Worm (Caenorhabditis elegans) whole organism, young adult: ENCODE data around the gene srlf-16.

Source experiments
- D2030.7 ChIP-seq: fragments of 200-800 bp; sonication (Bioruptor generic); IDR thresholded peaks from 2 replicates; pipeline ENCODE4 v1.3.6; 2022; ENCODE audit warnings: missing genetic modification reagents, missing genetic modification characterization, missing compliant biosample characterization
- F10E7.11 ChIP-seq: sonication (generic microtip); optimal IDR thresholded peaks from 2 replicates; lab custom pipeline; 2017; ENCODE audit warnings: mild to moderate bottlenecking, missing genetic modification characterization, moderate library complexity, missing compliant biosample characterization
- F23B12.7 ChIP-seq: sonication (generic microtip); optimal IDR thresholded peaks from 2 replicates; lab custom pipeline; 2017; ENCODE audit warnings: missing genetic modification characterization, mild to moderate bottlenecking, missing compliant biosample characterization, antibody characterized with exemption, moderate library complexity; ENCODE audit not compliant: insufficient read depth
- F49E8.2 ChIP-seq: sonication (generic microtip); optimal IDR thresholded peaks from 3 replicates; lab custom pipeline; 2017; ENCODE audit warnings: missing genetic modification characterization, mild to moderate bottlenecking, missing compliant biosample characterization, antibody characterized with exemption, moderate library complexity; ENCODE audit not compliant: insufficient read depth
- F52B5.7 ChIP-seq: sonication (generic microtip); optimal IDR thresholded peaks from 2 replicates; lab custom pipeline; 2016; ENCODE audit warnings: mild to moderate bottlenecking, missing genetic modification characterization, missing compliant biosample characterization
- F57A8.1 ChIP-seq: fragments of 200-800 bp; sonication (Bioruptor generic); optimal IDR thresholded peaks from 2 replicates; lab custom pipeline; 2018; ENCODE audit warnings: mild to moderate bottlenecking, missing genetic modification characterization, moderate library complexity, missing compliant biosample characterization
- K11D2.4 ChIP-seq: fragments of 200-800 bp; sonication (Bioruptor generic); IDR thresholded peaks from 2 replicates; pipeline ENCODE4 v1.3.6; 2022; ENCODE audit warnings: missing genetic modification reagents, missing genetic modification characterization, missing compliant biosample characterization
- Y53F4B.3 ChIP-seq: fragments of 200-800 bp; sonication (Bioruptor generic); IDR thresholded peaks from 2 replicates; pipeline ENCODE4 v1.3.6; 2022; ENCODE audit warnings: missing genetic modification reagents, missing genetic modification characterization, missing compliant biosample characterization
- ama-1 ChIP-seq, 3 experiments: fragments of 150-350 bp in 1 of 3; sonication (generic microtip) in 2 of 3; optimal IDR thresholded peaks; 2 replicates each; lab custom pipeline; 2014 to 2018; ENCODE audit warnings: missing biosample characterization in 2 of 3, missing genetic modification characterization in 2 of 3, missing genetic modification reagents in 2 of 3
- attf-6 ChIP-seq: fragments of 200-800 bp; sonication (Bioruptor generic); IDR thresholded peaks from 2 replicates; pipeline ENCODE4 v1.3.6; 2022; ENCODE audit warnings: missing genetic modification reagents, missing genetic modification characterization, missing compliant biosample characterization
- cebp-1 ChIP-seq, 2 experiments: fragments of 200-800 bp in 1 of 2; sonication (Bioruptor generic) in 1 of 2; sonication (generic microtip) in 1 of 2; IDR thresholded peaks in 1 of 2; optimal IDR thresholded peaks in 1 of 2; 2 replicates each; pipeline versions ENCODE4 v1.3.6 to Lab custom; 2017 to 2022; ENCODE audit warnings: missing compliant biosample characterization in 2 of 2, missing genetic modification characterization in 2 of 2, mild to moderate bottlenecking in 1 of 2, missing genetic modification reagents in 1 of 2, moderate library complexity in 1 of 2
- ceh-79 ChIP-seq: sonication (generic microtip); optimal IDR thresholded peaks from 2 replicates; lab custom pipeline; 2017; ENCODE audit warnings: mild to moderate bottlenecking, missing genetic modification characterization, missing compliant biosample characterization
- ceh-91 ChIP-seq: fragments of 200-800 bp; sonication (Bioruptor generic); IDR thresholded peaks from 2 replicates; pipeline ENCODE4 v1.3.6; 2022; ENCODE audit warnings: missing genetic modification reagents, missing genetic modification characterization, missing compliant biosample characterization
- die-1 ChIP-seq: sonication (generic microtip); optimal IDR thresholded peaks from 2 replicates; lab custom pipeline; 2016; ENCODE audit warnings: missing genotype, mild to moderate bottlenecking, missing genetic modification characterization, missing compliant biosample characterization
- dox-1 ChIP-seq: fragments of 200-800 bp; sonication (Bioruptor generic); IDR thresholded peaks from 2 replicates; pipeline ENCODE4 v1.3.6; 2022; ENCODE audit warnings: missing genetic modification reagents, missing genetic modification characterization, missing compliant biosample characterization
- efl-1 ChIP-seq: fragments of 150-350 bp; optimal IDR thresholded peaks from 2 replicates; lab custom pipeline; 2014; ENCODE audit warnings: missing biosample characterization, missing genetic modification reagents, missing genetic modification characterization
- fkh-3 ChIP-seq: sonication (generic microtip); optimal IDR thresholded peaks from 2 replicates; lab custom pipeline; 2016; ENCODE audit warnings: mild to moderate bottlenecking, missing genetic modification characterization, missing compliant biosample characterization
- gei-17 ChIP-seq: fragments of 200-800 bp; sonication (Bioruptor generic); optimal IDR thresholded peaks from 2 replicates; lab custom pipeline; 2018; ENCODE audit warnings: mild to moderate bottlenecking, missing genetic modification characterization, missing compliant biosample characterization
- hrde-1 ChIP-seq: sonication (generic microtip); optimal IDR thresholded peaks from 2 replicates; lab custom pipeline; 2016; ENCODE audit warnings: missing genetic modification characterization, mild to moderate bottlenecking, missing compliant biosample characterization, moderate library complexity, missing genotype, missing genetic modification reagents, borderline replicate concordance
- let-526 ChIP-seq: fragments of 200-800 bp; sonication (Bioruptor generic); IDR thresholded peaks from 2 replicates; pipeline ENCODE4 v1.3.6; 2022; ENCODE audit warnings: missing genetic modification reagents, missing genetic modification characterization, missing compliant biosample characterization
- let-607 ChIP-seq, 2 experiments: fragments of 200-800 bp in 1 of 2; sonication (Bioruptor generic) in 1 of 2; sonication (generic microtip) in 1 of 2; optimal IDR thresholded peaks; 2 replicates each; lab custom pipeline; 2016 to 2018; ENCODE audit warnings: mild to moderate bottlenecking in 2 of 2, missing compliant biosample characterization in 2 of 2, missing genetic modification characterization in 2 of 2, moderate library complexity in 2 of 2, missing genotype in 1 of 2
- lin-35 ChIP-seq, 3 experiments: fragments of 150-350 bp in 2 of 3; sonication (generic microtip) in 1 of 3; optimal IDR thresholded peaks; 2 replicates each; lab custom pipeline; 2014 to 2018; ENCODE audit warnings: missing biosample characterization in 3 of 3, missing genetic modification characterization in 3 of 3, missing genetic modification reagents in 3 of 3
- lir-1 ChIP-seq: fragments of 200-800 bp; sonication (Bioruptor generic); conservative IDR thresholded peaks from 2 replicates; pipeline ENCODE4 v1.3.6; 2022; ENCODE audit warnings: missing genetic modification reagents, missing genetic modification characterization, missing compliant biosample characterization
- lsl-1 ChIP-seq: fragments of 200-800 bp; sonication (Bioruptor generic); optimal IDR thresholded peaks from 2 replicates; lab custom pipeline; 2018; ENCODE audit warnings: mild to moderate bottlenecking, missing genetic modification characterization, moderate library complexity, missing compliant biosample characterization
- nfya-1 ChIP-seq: sonication (generic microtip); optimal IDR thresholded peaks from 2 replicates; lab custom pipeline; 2017; ENCODE audit warnings: antibody characterized with exemption, missing compliant biosample characterization, missing genetic modification characterization, borderline replicate concordance; ENCODE audit not compliant: insufficient read depth
- nfya-2 ChIP-seq: fragments of 200-800 bp; sonication (Bioruptor generic); IDR thresholded peaks from 2 replicates; pipeline ENCODE4 v1.3.6; 2022; ENCODE audit warnings: missing genetic modification reagents, missing genetic modification characterization, missing compliant biosample characterization
- nfyb-1 ChIP-seq: fragments of 200-800 bp; sonication (Bioruptor generic); IDR thresholded peaks from 2 replicates; pipeline ENCODE4 v1.3.6; 2022; ENCODE audit warnings: missing genetic modification reagents, missing genetic modification characterization, missing compliant biosample characterization
- nhr-179 ChIP-seq: sonication (generic microtip); optimal IDR thresholded peaks from 2 replicates; lab custom pipeline; 2016; ENCODE audit warnings: mild to moderate bottlenecking, missing genetic modification characterization, missing compliant biosample characterization
- pha-4 ChIP-seq: fragments of 150-350 bp; sonication (generic microtip); optimal IDR thresholded peaks from 2 replicates; lab custom pipeline; 2014; ENCODE audit warnings: missing biosample characterization, missing genetic modification reagents, missing genetic modification characterization
- rec-8 ChIP-seq, 2 experiments: sonication (generic microtip); optimal IDR thresholded peaks; 2 replicates each; lab custom pipeline; 2016; ENCODE audit warnings: mild to moderate bottlenecking in 2 of 2, missing genetic modification characterization in 2 of 2, missing genetic modification reagents in 2 of 2, missing genotype in 2 of 2, missing biosample characterization in 1 of 2, missing compliant biosample characterization in 1 of 2, moderate library complexity in 1 of 2
- rpc-1 ChIP-seq, 2 experiments: fragments of 150-350 bp in 1 of 2; sonication (generic microtip) in 1 of 2; optimal IDR thresholded peaks; 2 replicates each; lab custom pipeline; 2014 to 2018; ENCODE audit warnings: missing biosample characterization in 1 of 2, missing genetic modification characterization in 1 of 2, missing genetic modification reagents in 1 of 2, missing genotype in 1 of 2
- sptf-2 ChIP-seq: fragments of 200-800 bp; sonication (Bioruptor generic); optimal IDR thresholded peaks from 2 replicates; lab custom pipeline; 2018; ENCODE audit warnings: mild to moderate bottlenecking, missing genetic modification characterization, missing compliant biosample characterization
- tbx-9 ChIP-seq: sonication (generic microtip); optimal IDR thresholded peaks from 2 replicates; lab custom pipeline; 2016; ENCODE audit warnings: borderline replicate concordance, missing genetic modification characterization, inconsistent platforms, missing compliant biosample characterization
- xnd-1 ChIP-seq: sonication (generic microtip); optimal IDR thresholded peaks from 2 replicates; lab custom pipeline; 2016; ENCODE audit warnings: missing genotype, missing genetic modification reagents, missing genetic modification characterization, missing compliant biosample characterization
- zfh-2 ChIP-seq: fragments of 200-800 bp; sonication (Bioruptor generic); conservative IDR thresholded peaks from 2 replicates; pipeline ENCODE4 v1.3.6; 2022; ENCODE audit warnings: missing genetic modification reagents, missing genetic modification characterization, missing compliant biosample characterization
- ztf-6 ChIP-seq: fragments of 200-800 bp; sonication (Bioruptor generic); IDR thresholded peaks from 2 replicates; pipeline ENCODE4 v1.3.6; 2022; ENCODE audit warnings: missing genetic modification reagents, missing genetic modification characterization, missing compliant biosample characterization

Gene srlf-16

DNA sequence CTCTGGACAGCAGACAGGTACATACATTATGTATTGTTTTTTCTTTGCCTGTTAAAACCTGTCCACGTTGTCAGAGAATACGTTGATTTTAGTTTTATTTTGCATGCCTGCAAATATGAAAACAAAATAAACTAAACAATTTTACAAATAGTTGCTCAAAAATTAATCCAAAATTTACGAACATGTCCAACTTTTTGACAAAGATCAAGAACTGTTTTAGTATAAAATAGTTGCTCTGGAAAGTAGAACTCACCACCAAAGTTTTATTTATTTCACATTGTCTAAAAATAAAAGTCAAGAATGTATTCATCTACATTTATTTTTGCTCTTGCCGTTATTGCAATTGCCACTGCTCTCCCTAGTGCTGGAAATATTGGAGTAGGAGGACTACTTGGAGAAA is at the start of gene srlf-16:
Gene srlf-16 (plus strand): TSS at position 301 of the 400 bp plus-strand sequence.
- TF ChIP-seq attf-6 (GFP tag; lab: Robert Waterston, UW) (no peak), D2030.7 (GFP tag; lab: Robert Waterston, UW) (no peak), fkh-3 (tag; lab: Kevin White, UChicago) (no peak), efl-1 (GFP tag; lab: Kevin White, UChicago) (no peak), ama-1 (optimal IDR thresholded peaks at IDR 0.05; lab: Kevin White, UChicago) (no peak), ama-1 (GFP tag; optimal IDR thresholded peaks at IDR 0.05; lab: Kevin White, UChicago) (no peak), Y53F4B.3 (no peak), F49E8.2 (tag; lab: Kevin White, UChicago) (no peak), let-607 (tag; optimal IDR thresholded peaks at IDR 0.05; lab: Kevin White, UChicago) (no peak), K11D2.4 (GFP tag; lab: Robert Waterston, UW) (no peak), lir-1 (GFP tag; lab: Robert Waterston, UW) (no peak), let-526 (no peak), nfyb-1 (no peak), nhr-179 (tag; lab: Kevin White, UChicago) (no peak), tbx-9 (tag; lab: Kevin White, UChicago) (no peak), nfya-1 (no peak), pha-4 (tag; lab: Kevin White, UChicago) (no peak), rpc-1 (optimal IDR thresholded peaks at IDR 0.05; lab: Kevin White, UChicago) (no peak), rpc-1 (tag; optimal IDR thresholded peaks at IDR 0.05; lab: Kevin White, UChicago) (no peak), zfh-2 (GFP tag; lab: Robert Waterston, UW) (no peak)

DNA sequence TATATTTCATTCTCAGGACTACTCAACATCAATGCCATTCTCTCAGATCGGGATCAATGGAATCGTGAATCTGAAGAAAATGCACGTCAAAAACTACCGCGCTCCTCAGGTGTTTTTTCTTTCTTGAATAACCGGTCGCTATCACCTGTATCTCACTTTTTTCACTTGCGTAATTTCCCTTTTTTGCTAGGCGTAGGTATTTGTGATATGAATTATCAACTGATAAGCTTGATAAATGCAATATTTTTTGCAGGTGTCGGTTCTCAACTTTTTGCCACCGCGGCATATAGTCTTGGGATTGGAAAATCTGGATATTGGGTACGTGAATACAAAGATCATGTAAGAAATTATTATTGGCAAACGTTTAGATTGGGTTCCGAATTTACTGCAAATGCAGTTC is 49.4 kb upstream of the srlf-16 start:
- TF ChIP-seq cebp-1 (GFP tag; IDR thresholded peaks at IDR 0.05; lab: Robert Waterston, UW) (no peak), cebp-1 (tag; optimal IDR thresholded peaks at IDR 0.05; lab: Kevin White, UChicago) (no peak), hrde-1 (tag; lab: Kevin White, UChicago) (no peak), sptf-2 (GFP tag; lab: Kevin White, UChicago) (no peak), F10E7.11 (tag; lab: Kevin White, UChicago) (no peak), gei-17 (GFP tag; lab: Kevin White, UChicago) (no peak), rec-8 (tag; optimal IDR thresholded peaks at IDR 0.05; lab: Kevin White, UChicago) (no peak), lin-35 (GFP tag; optimal IDR thresholded peaks at IDR 0.05; lab: Kevin White, UChicago) (no peak), F57A8.1 (GFP tag; lab: Kevin White, UChicago) (no peak), attf-6 (GFP tag; lab: Robert Waterston, UW) (no peak), lsl-1 (no peak), dox-1 (GFP tag; lab: Robert Waterston, UW) (no peak), nfya-2 (GFP tag; lab: Robert Waterston, UW) (no peak), ceh-91 (no peak), F23B12.7 (no peak), die-1 (tag; lab: Kevin White, UChicago) (no peak), xnd-1 (tag; lab: Kevin White, UChicago) (no peak), nfyb-1 (no peak), ztf-6 (GFP tag; lab: Robert Waterston, UW) (no peak), F52B5.7 (no peak), ceh-79 (tag; lab: Kevin White, UChicago) (no peak)
